Worm (Caenorhabditis elegans) whole organism, young adult: Measurements from ENCODE around the gene Y57E12B.11.

Experiments used
- F37B4.10 ChIP-seq: fragments of 200-800 bp; sonication (Bioruptor generic); IDR thresholded peaks from 2 replicates; pipeline ENCODE4 v1.3.6; 2022; ENCODE audit warnings: missing genetic modification characterization, missing compliant biosample characterization
- F57C9.4 ChIP-seq: sonication (generic microtip); optimal IDR thresholded peaks from 2 replicates; lab custom pipeline; 2017; ENCODE audit warnings: mild to moderate bottlenecking, missing genetic modification characterization, missing compliant biosample characterization
- Y56A3A.18 ChIP-seq: fragments of 200-800 bp; sonication (Bioruptor generic); IDR thresholded peaks from 2 replicates; pipeline ENCODE4 v1.3.6; 2022; ENCODE audit warnings: missing genetic modification reagents, missing genetic modification characterization, missing compliant biosample characterization
- egrh-3 ChIP-seq: fragments of 200-800 bp; sonication (Bioruptor generic); IDR thresholded peaks from 2 replicates; pipeline ENCODE4 v1.3.6; 2022; ENCODE audit warnings: missing genetic modification reagents, missing genetic modification characterization, missing compliant biosample characterization
- hmg-20 ChIP-seq: fragments of 200-800 bp; sonication (Bioruptor generic); IDR thresholded peaks from 2 replicates; pipeline ENCODE4 v1.3.6; 2022; ENCODE audit warnings: missing genetic modification reagents, missing genetic modification characterization, missing compliant biosample characterization
- lin-26 ChIP-seq: fragments of 200-800 bp; sonication (Bioruptor generic); IDR thresholded peaks from 2 replicates; pipeline ENCODE4 v1.3.6; 2022; ENCODE audit warnings: missing genetic modification reagents, missing genetic modification characterization, missing compliant biosample characterization
- madf-8 ChIP-seq: fragments of 200-800 bp; sonication (Bioruptor generic); conservative IDR thresholded peaks from 2 replicates; pipeline ENCODE4 v1.3.6; 2022; ENCODE audit warnings: missing genetic modification reagents, missing genetic modification characterization, missing compliant biosample characterization
- nhr-90 ChIP-seq: sonication (generic microtip); optimal IDR thresholded peaks from 2 replicates; lab custom pipeline; 2016; ENCODE audit warnings: missing genotype, mild to moderate bottlenecking, missing genetic modification characterization, missing compliant biosample characterization
- snpc-4 ChIP-seq, 5 experiments: fragments of 150-350 bp in 1 of 5; sonication (generic microtip) in 4 of 5; optimal IDR thresholded peaks; 2 replicates each; lab custom pipeline; 2014 to 2018; ENCODE audit warnings: missing genetic modification characterization in 5 of 5, missing biosample characterization in 3 of 5, antibody characterized with exemption in 2 of 5, mild to moderate bottlenecking in 2 of 5, missing compliant biosample characterization in 2 of 5, missing genotype in 2 of 5, moderate library complexity in 2 of 5, missing genetic modification reagents in 1 of 5
- somi-1 ChIP-seq: fragments of 200-800 bp; sonication (Bioruptor generic); optimal IDR thresholded peaks from 2 replicates; lab custom pipeline; 2018; ENCODE audit warnings: mild to moderate bottlenecking, missing genetic modification characterization, missing compliant biosample characterization
- unc-130 ChIP-seq: sonication (generic microtip); optimal IDR thresholded peaks from 2 replicates; lab custom pipeline; 2016; ENCODE audit warnings: missing genetic modification reagents, missing genetic modification characterization, missing compliant biosample characterization
- ztf-18 ChIP-seq: sonication (generic microtip); optimal IDR thresholded peaks from 2 replicates; lab custom pipeline; 2016; ENCODE audit warnings: missing genotype, mild to moderate bottlenecking, missing genetic modification characterization, missing compliant biosample characterization

ce11 chrV:6985943-6986342, 36.3 kb upstream of the Y57E12B.11 start, which contains the start of gene nhr-163:
- TF ChIP-seq snpc-4 (GFP tag; optimal IDR thresholded peaks at IDR 0.05; lab: Kevin White, UChicago), result no peak
- no peak for TF ChIP-seq snpc-4 (tag; optimal IDR thresholded peaks at IDR 0.05; lab: Kevin White, UChicago)
- no peak for TF ChIP-seq F37B4.10 (GFP tag; lab: Robert Waterston, UW)
- no peak for TF ChIP-seq madf-8 (GFP tag; lab: Robert Waterston, UW)
- no peak for TF ChIP-seq unc-130 (GFP tag; lab: Kevin White, UChicago)
- TF ChIP-seq lin-26, result no peak
- no peak for TF ChIP-seq somi-1 (GFP tag; lab: Kevin White, UChicago)
- TF ChIP-seq nhr-90, result no peak
- no peak for TF ChIP-seq hmg-20 (GFP tag; lab: Robert Waterston, UW)
- TF ChIP-seq ztf-18, result no peak
- TF ChIP-seq egrh-3, result no peak
- TF ChIP-seq Y56A3A.18 (GFP tag; lab: Robert Waterston, UW), result no peak
- TF ChIP-seq F57C9.4 (tag; lab: Kevin White, UChicago), result no peak
